Worm (Caenorhabditis elegans) whole organism, L4 larva: Measurements from ENCODE around the gene C09H10.9.

Source experiments
- F10B5.3 ChIP-seq: sonication (generic microtip); optimal IDR thresholded peaks from 2 replicates; lab custom pipeline; 2016; ENCODE audit warnings: mild to moderate bottlenecking, missing genetic modification characterization, missing compliant biosample characterization
- ceh-20 ChIP-seq: fragments of 200-800 bp; sonication (Bioruptor generic); IDR thresholded peaks from 2 replicates; pipeline ENCODE4 v1.3.6; 2022; ENCODE audit warnings: missing genetic modification reagents, missing genetic modification characterization, missing compliant biosample characterization
- ctbp-1 ChIP-seq: fragments of 200-800 bp; sonication (Bioruptor generic); IDR thresholded peaks from 2 replicates; pipeline ENCODE4 v1.3.6; 2022; ENCODE audit warnings: missing genetic modification reagents, missing genetic modification characterization, missing compliant biosample characterization
- dve-1 ChIP-seq: sonication (generic microtip); optimal IDR thresholded peaks from 2 replicates; lab custom pipeline; 2017; ENCODE audit warnings: antibody characterized with exemption, mild to moderate bottlenecking, missing genetic modification characterization, missing compliant biosample characterization; ENCODE audit not compliant: insufficient read depth
- hmg-1.1 ChIP-seq: fragments of 200-800 bp; sonication (Bioruptor generic); IDR thresholded peaks from 2 replicates; pipeline ENCODE4 v1.3.6; 2022; ENCODE audit warnings: missing genetic modification reagents, missing genetic modification characterization, missing compliant biosample characterization
- jun-1 ChIP-seq: fragments of 150-350 bp; optimal IDR thresholded peaks from 2 replicates; lab custom pipeline; 2014; ENCODE audit warnings: missing biosample characterization, missing genetic modification reagents, missing genetic modification characterization
- lin-29 ChIP-seq: fragments of 200-800 bp; sonication (Bioruptor generic); IDR thresholded peaks from 2 replicates; pipeline ENCODE4 v1.3.6; 2022; ENCODE audit warnings: missing genetic modification reagents, missing genetic modification characterization, missing compliant biosample characterization
- pha-4 ChIP-seq, 2 experiments: fragments of 150-350 bp in 1 of 2; fragments of 200-800 bp in 1 of 2; sonication (Bioruptor generic) in 1 of 2; IDR thresholded peaks in 1 of 2; optimal IDR thresholded peaks in 1 of 2; 2 replicates each; pipeline versions ENCODE4 v1.3.6 to Lab custom; 2014 to 2022; ENCODE audit warnings: missing genetic modification characterization in 2 of 2, missing genetic modification reagents in 2 of 2, missing biosample characterization in 1 of 2, missing compliant biosample characterization in 1 of 2
- snpc-1.2 ChIP-seq: fragments of 200-800 bp; sonication (Bioruptor generic); IDR thresholded peaks from 2 replicates; pipeline ENCODE4 v1.3.6; 2022; ENCODE audit warnings: missing genetic modification reagents, missing genetic modification characterization, missing compliant biosample characterization
- unc-39 ChIP-seq: sonication (generic microtip); optimal IDR thresholded peaks from 2 replicates; lab custom pipeline; 2017; ENCODE audit warnings: missing biosample characterization, missing genetic modification characterization
- unc-62 ChIP-seq, 3 experiments: fragments of 150-350 bp in 1 of 3; sonication (generic microtip); optimal IDR thresholded peaks in 2 of 3; peaks in 1 of 3; 1 replicate in 1 of 3; 2 replicates in 2 of 3; lab custom pipeline; 2014 to 2017; ENCODE audit warnings: missing biosample characterization in 3 of 3, missing genetic modification characterization in 3 of 3, missing genetic modification reagents in 3 of 3, missing genotype in 1 of 3
- zfp-2 ChIP-seq: sonication (generic microtip); optimal IDR thresholded peaks from 2 replicates; lab custom pipeline; 2016; ENCODE audit warnings: mild to moderate bottlenecking, missing genetic modification characterization, missing compliant biosample characterization

DNA sequence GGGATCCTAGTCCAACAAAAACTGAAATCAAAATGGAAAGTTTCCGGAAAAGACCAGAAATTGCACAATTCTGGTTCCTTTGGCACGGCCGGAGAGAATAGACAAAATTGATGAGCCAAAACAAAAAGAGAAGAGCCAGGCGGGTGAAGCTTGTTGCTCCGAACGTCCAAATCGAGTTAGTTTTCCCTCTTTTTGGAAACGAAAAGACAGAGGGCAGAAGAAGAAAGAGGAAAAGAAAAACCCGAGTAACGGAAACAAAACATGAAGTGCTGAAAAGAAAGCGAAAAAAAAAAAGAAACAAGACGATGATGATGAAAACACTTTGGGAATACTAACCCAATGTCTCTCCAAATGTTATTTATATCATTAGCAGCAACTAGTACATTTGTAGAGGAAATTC, 12.7 kb upstream of the C09H10.9 start:
- no peak for TF ChIP-seq unc-62 (GFP tag; optimal IDR thresholded peaks at IDR 0.05 in 1 of 2; lab: Kevin White, UChicago)
- TF ChIP-seq unc-62 (tag; optimal IDR thresholded peaks at IDR 0.05; lab: Kevin White, UChicago), result no peak
- TF ChIP-seq pha-4 (GFP tag; IDR thresholded peaks at IDR 0.05; lab: Robert Waterston, UW), result no peak
- no peak for TF ChIP-seq pha-4 (tag; optimal IDR thresholded peaks at IDR 0.05; lab: Kevin White, UChicago)
- no peak for TF ChIP-seq F10B5.3 (tag; lab: Kevin White, UChicago)
- no peak for TF ChIP-seq zfp-2 (tag; lab: Kevin White, UChicago)
- TF ChIP-seq dve-1, result no peak
- no peak for TF ChIP-seq hmg-1.1 (GFP tag; lab: Robert Waterston, UW)
- TF ChIP-seq ceh-20, result no peak
- no peak for TF ChIP-seq unc-39 (tag; lab: Kevin White, UChicago)
- TF ChIP-seq snpc-1.2, result no peak
- TF ChIP-seq lin-29 (GFP tag; lab: Robert Waterston, UW), result no peak
- no peak for TF ChIP-seq jun-1 (tag; lab: Kevin White, UChicago)
- no peak for TF ChIP-seq ctbp-1 (GFP tag; lab: Robert Waterston, UW)
